Worm (Caenorhabditis elegans): ENCODE results near the gene F43G6.4.

DNA sequence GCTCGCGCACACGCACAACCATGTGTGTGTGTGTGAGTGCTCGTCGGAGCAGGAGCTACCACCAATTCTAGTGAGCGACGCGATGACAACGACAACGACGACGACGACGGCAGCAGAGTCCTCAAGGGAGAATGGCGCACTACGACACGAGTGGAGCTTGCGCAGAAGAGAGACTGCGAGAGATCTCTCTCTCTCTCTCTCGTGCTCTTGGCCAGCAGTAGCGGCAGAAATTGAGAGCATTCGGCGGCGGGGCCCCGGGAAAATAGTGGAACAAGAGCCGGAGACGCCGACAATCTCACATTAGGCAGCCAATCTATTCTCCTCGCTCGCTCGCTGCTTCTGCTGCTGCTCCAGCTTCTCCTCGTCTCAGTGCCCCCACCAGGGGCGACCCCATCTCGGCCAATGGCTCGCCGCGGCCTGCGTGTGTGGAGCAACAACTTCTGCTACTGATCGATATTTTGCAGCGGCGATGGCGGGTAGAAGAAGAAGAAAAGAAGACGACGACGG is 43.7 kb upstream of the F43G6.4 start:
- TF ChIP-seq lsy-2 (tag; optimal IDR thresholded peaks at IDR 0.05) (peak; percentile 46 to 59), fkh-10 (GFP tag; optimal IDR thresholded peaks at IDR 0.05) (peak; percentile 84), nhr-237 (tag; optimal IDR thresholded peaks at IDR 0.05) (no peak), gei-8 (GFP tag; optimal IDR thresholded peaks at IDR 0.05) (peak; percentile 39), ZK337.2 (GFP tag; IDR thresholded peaks at IDR 0.05) (no peak), mxl-3 (GFP tag; optimal IDR thresholded peaks at IDR 0.05) (peak; percentile 21), skn-1 (tag; optimal IDR thresholded peaks at IDR 0.05) (no peak), nhr-76 (tag; optimal IDR thresholded peaks at IDR 0.05) (no peak)
